Fruit fly (Drosophila melanogaster) whole organism, embryonic: ENCODE measurements around the gene CG42268.
A peak's percentile ranks its signal among the peaks of the same experiment; 100 is the strongest.

Source experiments
- Asciz ChIP-seq: fragments of 200-800 bp; sonication (Bioruptor generic); optimal IDR thresholded peaks from 2 replicates; lab custom pipeline; 2017; ENCODE audit warnings: missing biosample characterization, mild to moderate bottlenecking, missing genetic modification characterization, missing genetic modification reagents
- B-H2 ChIP-seq: fragments of 200-800 bp; sonication (Bioruptor generic); optimal IDR thresholded peaks from 2 replicates; lab custom pipeline; 2018; ENCODE audit warnings: missing biosample characterization, mild to moderate bottlenecking, missing genetic modification characterization
- CG10959 ChIP-seq: fragments of 200-800 bp; sonication (Bioruptor generic); IDR thresholded peaks from 2 replicates; pipeline ENCODE4 v1.3.6; 2022; ENCODE audit warnings: missing biosample characterization, missing genetic modification characterization
- CG14710 ChIP-seq: fragments of 200-800 bp; sonication (Bioruptor generic); optimal IDR thresholded peaks from 3 replicates; lab custom pipeline; 2019; ENCODE audit warnings: missing biosample characterization, mild to moderate bottlenecking, missing genetic modification characterization, moderate library complexity
- CG14965 ChIP-seq: fragments of 200-800 bp; sonication (Bioruptor generic); optimal IDR thresholded peaks from 2 replicates; lab custom pipeline; 2016; ENCODE audit warnings: missing biosample characterization, missing genetic modification characterization, borderline replicate concordance
- CG15073 ChIP-seq: fragments of 200-800 bp; sonication (Bioruptor generic); optimal IDR thresholded peaks from 2 replicates; lab custom pipeline; 2016; ENCODE audit warnings: missing biosample characterization, missing genetic modification characterization
- CG1602 ChIP-seq: fragments of 200-800 bp; sonication (Bioruptor generic); optimal IDR thresholded peaks from 3 replicates; lab custom pipeline; 2016; ENCODE audit warnings: missing biosample characterization, missing genetic modification characterization
- CG1603 ChIP-seq: fragments of 200-800 bp; sonication (Bioruptor generic); optimal IDR thresholded peaks from 2 replicates; lab custom pipeline; 2019; ENCODE audit warnings: missing biosample characterization, mild to moderate bottlenecking, missing genetic modification characterization, moderate library complexity
- CG16813 ChIP-seq: fragments of 200-800 bp; sonication (Bioruptor generic); IDR thresholded peaks from 3 replicates; pipeline ENCODE4 v1.3.6; 2022; ENCODE audit warnings: missing biosample characterization, missing genetic modification characterization; ENCODE audit not compliant: partially characterized antibody
- CG18619 ChIP-seq: fragments of 200-800 bp; sonication (Bioruptor generic); optimal IDR thresholded peaks from 3 replicates; lab custom pipeline; 2017; ENCODE audit warnings: missing biosample characterization, mild to moderate bottlenecking, missing genetic modification characterization
- CG5180 ChIP-seq: fragments of 200-800 bp; sonication (Bioruptor generic); optimal IDR thresholded peaks from 3 replicates; lab custom pipeline; 2017; ENCODE audit warnings: missing biosample characterization, missing genetic modification characterization, mild to moderate bottlenecking, moderate library complexity, missing genetic modification reagents
- CG5245 ChIP-seq: fragments of 200-800 bp; sonication (Bioruptor generic); optimal IDR thresholded peaks from 3 replicates; lab custom pipeline; 2016; ENCODE audit warnings: missing biosample characterization, missing genetic modification characterization
- CG6175 ChIP-seq: fragments of 200-800 bp; sonication (Bioruptor generic); IDR thresholded peaks from 3 replicates; pipeline ENCODE4 v1.3.6; 2022; ENCODE audit warnings: missing biosample characterization, missing genetic modification characterization
- CG7357 ChIP-seq: fragments of 200-800 bp; sonication (Bioruptor generic); IDR thresholded peaks from 3 replicates; pipeline ENCODE4 v1.3.6; 2022; ENCODE audit warnings: missing biosample characterization, missing genetic modification characterization
- CG7372 ChIP-seq: fragments of 200-800 bp; sonication (Bioruptor generic); IDR thresholded peaks from 2 replicates; pipeline ENCODE4 v1.3.6; 2022; ENCODE audit warnings: missing biosample characterization, missing genetic modification characterization
- CG7928 ChIP-seq: fragments of 200-800 bp; sonication (Bioruptor generic); optimal IDR thresholded peaks from 2 replicates; lab custom pipeline; 2017; ENCODE audit warnings: missing biosample characterization, mild to moderate bottlenecking, missing genetic modification characterization
- CG8359 ChIP-seq: fragments of 200-800 bp; sonication (Bioruptor generic); optimal IDR thresholded peaks from 2 replicates; lab custom pipeline; 2017; ENCODE audit warnings: missing biosample characterization, mild to moderate bottlenecking, missing genetic modification characterization, borderline replicate concordance
- CkIIα-i1 ChIP-seq: fragments of 200-800 bp; sonication (Bioruptor generic); IDR thresholded peaks from 2 replicates; pipeline ENCODE4 v1.3.6; 2022; ENCODE audit warnings: missing biosample characterization, missing genetic modification characterization
- CoRest ChIP-seq: fragments of 200-800 bp; sonication (Bioruptor generic); optimal IDR thresholded peaks from 3 replicates; lab custom pipeline; 2018; ENCODE audit warnings: missing biosample characterization, mild to moderate bottlenecking, missing genetic modification characterization, moderate library complexity
- Dref ChIP-seq: fragments of 200-800 bp; sonication (Bioruptor generic); IDR thresholded peaks from 2 replicates; pipeline ENCODE4 v1.3.6; 2022; ENCODE audit warnings: missing biosample characterization, missing genetic modification characterization
- Elba2 ChIP-seq: fragments of 200-800 bp; sonication (Bioruptor generic); optimal IDR thresholded peaks from 3 replicates; lab custom pipeline; 2016; ENCODE audit warnings: missing biosample characterization, missing genetic modification characterization
- Fer1 ChIP-seq: fragments of 200-800 bp; sonication (Bioruptor generic); optimal IDR thresholded peaks from 2 replicates; lab custom pipeline; 2017; ENCODE audit warnings: missing biosample characterization, mild to moderate bottlenecking, missing genetic modification characterization
- Fer3 ChIP-seq: fragments of 200-800 bp; sonication (Bioruptor generic); optimal IDR thresholded peaks from 2 replicates; lab custom pipeline; 2018; ENCODE audit warnings: missing biosample characterization, mild to moderate bottlenecking, missing genetic modification characterization, moderate library complexity
- Hey ChIP-seq: fragments of 200-800 bp; sonication (Bioruptor generic); optimal IDR thresholded peaks from 3 replicates; lab custom pipeline; 2018; ENCODE audit warnings: missing biosample characterization, mild to moderate bottlenecking, missing genetic modification characterization
- Med ChIP-seq: fragments of 200-800 bp; sonication (Bioruptor generic); peaks from one replicate; lab custom pipeline; 2016; ENCODE audit warnings: missing biosample characterization, missing genetic modification characterization, mild to moderate bottlenecking, inconsistent platforms, moderate library complexity
- Mes4 ChIP-seq: fragments of 200-800 bp; sonication (Bioruptor generic); optimal IDR thresholded peaks from 2 replicates; lab custom pipeline; 2016; ENCODE audit warnings: missing biosample characterization, missing genetic modification characterization
- Nf-YB ChIP-seq: fragments of 200-800 bp; sonication (Bioruptor generic); optimal IDR thresholded peaks from 3 replicates; lab custom pipeline; 2019; ENCODE audit warnings: missing biosample characterization, mild to moderate bottlenecking, missing genetic modification characterization, moderate library complexity
- Optix ChIP-seq: fragments of 200-800 bp; sonication (Bioruptor generic); IDR thresholded peaks from 3 replicates; pipeline ENCODE4 v1.3.6; 2022; ENCODE audit warnings: missing biosample characterization, missing genetic modification characterization
- PHDP ChIP-seq: fragments of 200-800 bp; sonication (Bioruptor generic); optimal IDR thresholded peaks from 3 replicates; lab custom pipeline; 2018; ENCODE audit warnings: missing biosample characterization, mild to moderate bottlenecking, missing genetic modification characterization, moderate library complexity
- Rx ChIP-seq: fragments of 200-800 bp; sonication (Bioruptor generic); IDR thresholded peaks from 2 replicates; pipeline ENCODE4 v1.3.6; 2022; ENCODE audit warnings: missing biosample characterization, missing genetic modification characterization
- ab ChIP-seq: fragments of 200-800 bp; sonication (Bioruptor generic); optimal IDR thresholded peaks from 2 replicates; lab custom pipeline; 2016; ENCODE audit warnings: missing biosample characterization, missing genetic modification characterization
- ase ChIP-seq: fragments of 200-800 bp; sonication (Bioruptor generic); IDR thresholded peaks from 3 replicates; pipeline ENCODE4 v1.3.6; 2022; ENCODE audit warnings: missing biosample characterization, missing genetic modification characterization
- bcd ChIP-seq: fragments of 200-800 bp; sonication (Bioruptor generic); optimal IDR thresholded peaks from 2 replicates; lab custom pipeline; 2017; ENCODE audit warnings: missing biosample characterization, mild to moderate bottlenecking, missing genetic modification characterization
- cas ChIP-seq: fragments of 200-800 bp; sonication (Bioruptor generic); IDR thresholded peaks from 2 replicates; pipeline ENCODE4 v1.3.6; 2022; ENCODE audit warnings: missing biosample characterization, missing genetic modification characterization
- crp ChIP-seq, 2 experiments: fragments of 200-800 bp; sonication (Bioruptor generic); optimal IDR thresholded peaks; 2 replicates in 1 of 2; 3 replicates in 1 of 2; lab custom pipeline; 2017; ENCODE audit warnings: missing biosample characterization in 2 of 2, missing genetic modification characterization in 2 of 2, mild to moderate bottlenecking in 1 of 2, moderate library complexity in 1 of 2
- exex ChIP-seq: fragments of 200-800 bp; sonication (Bioruptor generic); optimal IDR thresholded peaks from 4 replicates; lab custom pipeline; 2018; ENCODE audit warnings: missing biosample characterization, mild to moderate bottlenecking, missing genetic modification characterization, moderate library complexity
- fru ChIP-seq: fragments of >200 bp; optimal IDR thresholded peaks from 2 replicates; lab custom pipeline; 2017
- her ChIP-seq: fragments of 200-800 bp; sonication (Bioruptor generic); optimal IDR thresholded peaks from 2 replicates; lab custom pipeline; 2016; ENCODE audit warnings: missing biosample characterization, missing genetic modification characterization
- lbe ChIP-seq: fragments of 200-800 bp; sonication (Bioruptor generic); optimal IDR thresholded peaks from 2 replicates; lab custom pipeline; 2016; ENCODE audit warnings: missing biosample characterization, mild to moderate bottlenecking, missing genetic modification characterization
- peb ChIP-seq: fragments of 200-800 bp; sonication (Bioruptor generic); IDR thresholded peaks from 2 replicates; pipeline ENCODE4 v1.3.6; 2022; ENCODE audit warnings: missing biosample characterization, missing genetic modification characterization
- run ChIP-seq: fragments of 200-800 bp; sonication (Bioruptor generic); optimal IDR thresholded peaks from 3 replicates; lab custom pipeline; 2018; ENCODE audit warnings: missing biosample characterization, mild to moderate bottlenecking, missing genetic modification characterization
- schlank ChIP-seq: fragments of 200-800 bp; sonication (Bioruptor generic); optimal IDR thresholded peaks from 2 replicates; lab custom pipeline; 2018; ENCODE audit warnings: missing biosample characterization, mild to moderate bottlenecking, missing genetic modification characterization
- slbo ChIP-seq: fragments of 200-800 bp; sonication (Bioruptor generic); IDR thresholded peaks from 2 replicates; pipeline ENCODE4 v1.3.6; 2022; ENCODE audit warnings: missing biosample characterization, missing genetic modification characterization
- sob ChIP-seq: fragments of 200-800 bp; sonication (Bioruptor generic); IDR thresholded peaks from 2 replicates; pipeline ENCODE4 v1.3.6; 2022; ENCODE audit warnings: missing biosample characterization, missing genetic modification characterization
- stc ChIP-seq: fragments of 200-800 bp; sonication (Bioruptor generic); IDR thresholded peaks from 2 replicates; pipeline ENCODE4 v1.3.6; 2022; ENCODE audit warnings: missing biosample characterization, missing genetic modification characterization
- tin ChIP-seq: fragments of 200-800 bp; sonication (Bioruptor generic); optimal IDR thresholded peaks from 3 replicates; lab custom pipeline; 2016; ENCODE audit warnings: missing biosample characterization, missing genetic modification characterization
- toy ChIP-seq: fragments of 200-800 bp; sonication (Bioruptor generic); IDR thresholded peaks from 2 replicates; pipeline ENCODE4 v1.3.6; 2022; ENCODE audit warnings: missing biosample characterization, missing genetic modification characterization
- trem ChIP-seq: fragments of 200-800 bp; optimal IDR thresholded peaks from 3 replicates; lab custom pipeline; 2019; ENCODE audit warnings: missing biosample characterization, mild to moderate bottlenecking, missing genetic modification characterization, moderate library complexity
- unc-4 ChIP-seq: fragments of 200-800 bp; sonication (Bioruptor generic); IDR thresholded peaks from 2 replicates; pipeline ENCODE4 v1.3.6; 2022; ENCODE audit warnings: missing biosample characterization, missing genetic modification characterization; ENCODE audit not compliant: partially characterized antibody
- wor ChIP-seq: fragments of 200-800 bp; sonication (Bioruptor generic); IDR thresholded peaks from 2 replicates; pipeline ENCODE4 v1.3.6; 2022; ENCODE audit warnings: missing biosample characterization, missing genetic modification characterization
- zfh2 ChIP-seq: fragments of 200-800 bp; sonication (Bioruptor generic); optimal IDR thresholded peaks from 2 replicates; lab custom pipeline; 2016; ENCODE audit warnings: missing biosample characterization, missing genetic modification characterization

Gene CG42268

dm6 chr3L:9744060-9744549, 16.1 kb downstream of the CG42268 start (continued):
- TF ChIP-seq Optix, result peak; percentile 71
- TF ChIP-seq her (GFP tag; lab: Kevin White, UChicago), result peak; percentile 80
- TF ChIP-seq Mes4 (GFP tag; lab: Kevin White, UChicago), result peak; percentile 40
- TF ChIP-seq CG18619, result peak; percentile 70
- TF ChIP-seq tin (GFP tag; lab: Kevin White, UChicago), result peak; percentile 95
- peak; percentile 91 for TF ChIP-seq Med (GFP tag; lab: Kevin White, UChicago)
- peak; percentile 94 for TF ChIP-seq Fer1 (GFP tag; lab: Kevin White, UChicago)
- peak; percentile 76 for TF ChIP-seq CG8359 (GFP tag; lab: Kevin White, UChicago)
- TF ChIP-seq Hey (tag; lab: Kevin White, UChicago), result no peak
- peak; percentile 49 for TF ChIP-seq CG7928 (GFP tag; lab: Kevin White, UChicago)
- peak; percentile 64 for TF ChIP-seq CG10959 (GFP tag; lab: Robert Waterston, UW)
- TF ChIP-seq CG14965 (GFP tag; lab: Kevin White, UChicago), result no peak
- TF ChIP-seq Dref (GFP tag; lab: Robert Waterston, UW), result no peak
- peak; percentile 70; the same call in 1 of the 2 replicates for TF ChIP-seq cas
- peak; percentile 75 for TF ChIP-seq CG1603 (tag; lab: Kevin White, UChicago)
- TF ChIP-seq CoRest (tag; lab: Kevin White, UChicago), result peak; percentile 87
- TF ChIP-seq zfh2 (GFP tag; lab: Kevin White, UChicago), result peak; percentile 45
- TF ChIP-seq Fer3 (tag; lab: Kevin White, UChicago), result peak; percentile 83
- peak; percentile 87 for TF ChIP-seq stc (GFP tag; lab: Robert Waterston, UW)
- peak; percentile 86 for TF ChIP-seq bcd (GFP tag; lab: Kevin White, UChicago)
- TF ChIP-seq CG16813 (GFP tag; lab: Robert Waterston, UW), result no peak
- TF ChIP-seq CG7372 (GFP tag; lab: Robert Waterston, UW), result peak; percentile 86
- peak; percentile 17 for TF ChIP-seq schlank (tag; lab: Kevin White, UChicago)
- peak; percentile 81 for TF ChIP-seq CG7357 (GFP tag; lab: Robert Waterston, UW)
- TF ChIP-seq CG6175 (GFP tag; lab: Robert Waterston, UW), result peak; percentile 55; the same call in 1 of the 3 replicates
- no peak for TF ChIP-seq unc-4 (GFP tag; lab: Robert Waterston, UW)
- peak; percentile 13 for TF ChIP-seq B-H2
- TF ChIP-seq CkIIα-i1 (GFP tag; lab: Robert Waterston, UW), result peak; percentile 44; the same call in 1 of the 2 replicates
- peak; percentile 78 for TF ChIP-seq run
- TF ChIP-seq toy (GFP tag; lab: Robert Waterston, UW), result 0 out of 2 replicates have a peak, but pooled peaks have one; percentile 22
- TF ChIP-seq lbe (GFP tag; lab: Kevin White, UChicago), result peak; percentile 75
- peak; percentile 87 for TF ChIP-seq ase (GFP tag; lab: Robert Waterston, UW)
- peak; percentile 89 for TF ChIP-seq CG5245
- TF ChIP-seq slbo (GFP tag; lab: Robert Waterston, UW), result peak; percentile 75
- no peak for TF ChIP-seq ab (GFP tag; lab: Kevin White, UChicago)
- TF ChIP-seq fru (lab: Kevin White, UChicago), result no peak
- peak; percentile 88 for TF ChIP-seq Asciz
- peak; percentile 87 for TF ChIP-seq CG5180 (GFP tag; lab: Kevin White, UChicago)
- no peak for TF ChIP-seq Elba2 (GFP tag; lab: Kevin White, UChicago)
- peak; percentile 60 for TF ChIP-seq CG1602 (GFP tag; lab: Kevin White, UChicago)
- TF ChIP-seq PHDP (tag; lab: Kevin White, UChicago), result peak; percentile 76
- peak; percentile 65 for TF ChIP-seq wor (GFP tag; lab: Robert Waterston, UW)
- peak in 1 of 2 experiments; percentile 31 for TF ChIP-seq crp (GFP tag; optimal IDR thresholded peaks at IDR 0.05; lab: Kevin White, UChicago)
- TF ChIP-seq peb (GFP tag; lab: Robert Waterston, UW), result peak; percentile 83
- peak; percentile 86 for TF ChIP-seq sob (GFP tag; lab: Robert Waterston, UW)
- TF ChIP-seq CG14710 (tag; lab: Kevin White, UChicago), result peak; percentile 94
- TF ChIP-seq exex (tag; lab: Kevin White, UChicago), result no peak
- TF ChIP-seq trem, result peak; percentile 70
- TF ChIP-seq Nf-YB, result peak; percentile 61
- peak; percentile 77 for TF ChIP-seq Rx (GFP tag; lab: Robert Waterston, UW)
- TF ChIP-seq CG15073 (GFP tag; lab: Kevin White, UChicago), result no peak
